Worm (Caenorhabditis elegans): ENCODE measurements around the gene eng-1.

The eng-1 gene

DNA sequence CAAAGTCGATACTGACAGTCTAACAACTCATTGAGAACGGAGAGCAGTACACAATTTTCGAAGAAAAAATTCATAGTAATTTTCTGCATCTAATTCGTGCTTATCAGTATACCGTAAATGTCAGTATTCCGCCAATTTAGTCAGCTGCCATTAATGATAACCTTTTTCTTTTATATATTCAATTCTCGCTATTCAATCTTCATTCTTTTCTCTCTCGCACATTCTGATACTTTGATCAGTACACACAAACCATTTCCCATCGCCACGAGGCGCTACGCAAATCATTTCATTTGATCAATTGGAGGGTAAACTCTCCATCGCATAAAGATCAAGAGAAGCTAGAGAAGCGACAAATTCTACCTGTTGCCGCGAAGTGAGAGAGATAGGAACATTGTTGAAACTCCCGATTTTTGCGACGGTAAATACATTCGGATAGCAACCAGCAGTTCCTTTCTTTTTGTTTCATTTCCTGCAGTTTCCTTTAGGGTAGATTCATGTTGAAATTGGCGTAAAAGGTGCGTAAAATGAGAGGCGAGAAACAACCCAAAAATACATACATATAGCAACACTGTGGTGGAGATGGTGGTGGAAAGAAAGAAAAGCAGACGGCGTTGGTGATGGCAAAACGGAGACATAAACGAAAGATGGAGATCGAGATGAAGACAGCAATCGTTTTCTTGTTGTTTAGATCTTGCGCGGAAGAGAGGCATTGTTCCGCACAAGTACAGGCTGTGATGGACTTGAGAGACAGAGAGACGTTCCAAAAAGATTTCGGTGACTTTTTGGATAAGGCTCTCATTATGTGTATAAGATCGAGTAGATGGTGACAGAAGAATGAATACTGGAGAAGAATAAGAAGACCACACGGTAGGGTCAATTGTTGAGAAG is 29.9 kb downstream of the eng-1 start:
- TF ChIP-seq ceh-18 (tag; optimal IDR thresholded peaks at IDR 0.05): peak; percentile 39
- peak; percentile 9 for TF ChIP-seq rnt-1 (tag; optimal IDR thresholded peaks at IDR 0.05)
- TF ChIP-seq unc-55 (GFP tag; optimal IDR thresholded peaks at IDR 0.05): peak; percentile 14
- TF ChIP-seq ceh-14 (tag; optimal IDR thresholded peaks at IDR 0.05): no peak
- no peak for TF ChIP-seq eyg-1 (tag; optimal IDR thresholded peaks at IDR 0.05)
- TF ChIP-seq unc-42 (tag; optimal IDR thresholded peaks at IDR 0.05): no peak
- TF ChIP-seq ets-4 (tag; optimal IDR thresholded peaks at IDR 0.05): peak; percentile 13

DNA sequence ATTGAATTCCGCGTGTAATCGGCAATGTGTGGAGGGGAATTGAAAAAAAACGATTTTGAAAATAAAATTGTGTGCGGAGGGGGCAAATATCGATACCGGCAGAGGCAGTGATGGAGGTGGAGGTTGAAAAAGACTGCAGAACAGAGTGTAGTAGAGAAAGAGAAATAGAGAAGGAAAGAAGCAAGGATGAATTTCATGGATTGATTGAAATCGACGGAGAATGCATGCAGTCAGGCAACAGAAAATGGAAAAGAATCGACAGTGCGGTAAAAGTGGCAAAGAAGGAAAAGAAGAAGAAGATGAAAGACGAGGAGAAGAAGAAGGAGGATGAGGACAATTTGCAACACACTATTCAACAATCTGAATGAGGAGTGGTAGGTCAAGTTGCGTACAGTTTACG is 31.5 kb downstream of the eng-1 start, which contains the start of gene W04D12.1:
TSS of gene W04D12.1 (plus strand) at position 111 of the 400 bp plus-strand sequence.
- no peak for TF ChIP-seq fax-1 (tag; optimal IDR thresholded peaks at IDR 0.05)
- TF ChIP-seq sdc-2 (tag; optimal IDR thresholded peaks at IDR 0.05): peak; percentile 7
- no peak for TF ChIP-seq ceh-34 (tag; optimal IDR thresholded peaks at IDR 0.05)
- peak; percentile 18 for TF ChIP-seq C38D4.7 (GFP tag; optimal IDR thresholded peaks at IDR 0.05)
- peak; percentile 4 for TF ChIP-seq nfya-1 (tag; optimal IDR thresholded peaks at IDR 0.05)

DNA sequence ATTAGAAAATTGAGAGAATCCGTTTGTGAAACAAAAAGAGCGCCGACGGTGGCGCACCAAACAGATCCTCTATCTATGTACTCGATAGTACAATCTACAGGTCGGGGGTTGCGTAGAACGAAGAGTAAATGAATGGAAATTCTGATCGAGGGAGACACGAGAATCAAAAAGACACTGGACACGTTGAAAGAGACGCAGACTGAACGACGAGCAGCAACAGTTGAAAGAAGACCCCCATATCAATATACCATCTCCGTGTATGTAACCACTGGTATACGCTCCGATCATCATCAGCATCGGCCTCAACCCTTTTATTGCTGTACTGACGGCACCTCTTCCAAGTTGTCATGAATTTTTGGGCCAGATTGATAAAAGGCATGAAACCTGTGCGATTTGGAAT is 32.0 kb downstream of the eng-1 start:
- no peak for TF ChIP-seq hlh-15 (tag; optimal IDR thresholded peaks at IDR 0.05)
- TF ChIP-seq unc-86 (tag; optimal IDR thresholded peaks at IDR 0.05): no peak
- TF ChIP-seq ztf-16 (tag; optimal IDR thresholded peaks at IDR 0.05): no peak
- TF ChIP-seq elt-2 (tag; optimal IDR thresholded peaks at IDR 0.05): no peak

DNA sequence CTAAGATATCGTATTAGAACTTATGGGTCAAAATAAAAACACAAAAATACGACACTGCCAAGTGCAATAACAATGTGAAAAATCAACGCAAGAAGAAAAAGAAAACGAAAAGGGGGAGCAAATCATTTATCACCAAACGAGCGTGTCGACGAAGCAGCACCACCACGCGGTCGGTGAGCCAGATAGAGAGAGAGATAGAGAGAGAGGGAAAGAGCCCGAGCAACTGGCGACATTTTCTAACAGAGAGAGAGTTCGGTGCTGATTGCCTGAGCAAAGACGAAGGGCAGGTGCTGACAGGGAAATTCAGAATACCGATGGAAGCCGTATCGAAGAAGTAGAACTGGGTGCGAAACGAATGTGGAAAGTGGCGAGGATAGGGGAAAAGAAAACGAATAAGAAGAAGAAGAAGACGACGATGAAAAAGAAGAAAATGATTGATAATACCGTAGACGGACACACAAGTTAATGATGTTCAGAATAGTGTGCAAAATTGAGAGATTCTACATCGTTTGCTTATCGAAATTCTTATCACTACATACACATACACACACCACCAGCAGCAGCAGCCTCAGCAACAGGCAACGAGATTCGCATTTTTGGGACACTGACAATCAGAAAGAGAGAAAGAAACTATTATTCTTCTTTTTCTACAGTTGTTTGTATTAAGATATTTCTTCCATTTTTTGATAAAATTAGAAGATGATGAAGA is 33.0 kb downstream of the eng-1 start:
- peak; percentile 89 for TF ChIP-seq elt-2 (tag; optimal IDR thresholded peaks at IDR 0.05)
- peak; percentile 26 for TF ChIP-seq ets-4 (tag; optimal IDR thresholded peaks at IDR 0.05)
- TF ChIP-seq dmd-4 (tag; optimal IDR thresholded peaks at IDR 0.05; ENCODE audit: borderline replicate concordance): no peak
- TF ChIP-seq ceh-18 (tag; optimal IDR thresholded peaks at IDR 0.05): peak; percentile 63
- no peak for TF ChIP-seq ref-2 (tag; optimal IDR thresholded peaks at IDR 0.05)
- peak; percentile 49 for TF ChIP-seq rnt-1 (tag; optimal IDR thresholded peaks at IDR 0.05)
- TF ChIP-seq ceh-34 (tag; optimal IDR thresholded peaks at IDR 0.05): peak; percentile 23
- peak; percentile 46 for TF ChIP-seq C08G9.2 (tag; optimal IDR thresholded peaks at IDR 0.05)

DNA sequence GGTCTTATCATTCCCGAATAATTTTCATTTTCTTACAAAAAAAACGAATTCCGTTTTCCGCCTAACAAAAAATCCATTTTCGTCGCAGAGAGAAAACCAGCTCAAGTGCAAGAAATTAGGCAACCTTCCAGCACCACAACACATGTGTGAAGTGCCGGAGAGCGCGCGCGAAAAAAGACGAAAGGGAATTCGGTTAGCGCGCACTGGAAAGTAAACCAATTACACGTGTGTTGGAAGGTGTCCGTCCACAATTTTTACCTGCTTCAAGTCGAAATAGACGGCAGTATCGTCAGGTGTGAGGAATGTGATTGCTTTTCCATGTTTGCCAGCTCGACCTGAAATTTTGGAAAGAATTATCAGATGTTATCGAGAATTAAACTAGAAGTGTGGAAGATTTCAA is 33.6 kb downstream of the eng-1 start:
- no peak for TF ChIP-seq elt-2 (tag; optimal IDR thresholded peaks at IDR 0.05)
- TF ChIP-seq nfya-1 (tag; optimal IDR thresholded peaks at IDR 0.05): no peak
- no peak for TF ChIP-seq fkh-6 (tag; optimal IDR thresholded peaks at IDR 0.05)
- TF ChIP-seq unc-42 (tag; optimal IDR thresholded peaks at IDR 0.05): peak; percentile 61
- no peak for TF ChIP-seq ahr-1 (tag; optimal IDR thresholded peaks at IDR 0.05)
- TF ChIP-seq Y22D7AL.16 (tag; optimal IDR thresholded peaks at IDR 0.05): no peak
- no peak for TF ChIP-seq lim-6 (tag; optimal IDR thresholded peaks at IDR 0.05)

DNA sequence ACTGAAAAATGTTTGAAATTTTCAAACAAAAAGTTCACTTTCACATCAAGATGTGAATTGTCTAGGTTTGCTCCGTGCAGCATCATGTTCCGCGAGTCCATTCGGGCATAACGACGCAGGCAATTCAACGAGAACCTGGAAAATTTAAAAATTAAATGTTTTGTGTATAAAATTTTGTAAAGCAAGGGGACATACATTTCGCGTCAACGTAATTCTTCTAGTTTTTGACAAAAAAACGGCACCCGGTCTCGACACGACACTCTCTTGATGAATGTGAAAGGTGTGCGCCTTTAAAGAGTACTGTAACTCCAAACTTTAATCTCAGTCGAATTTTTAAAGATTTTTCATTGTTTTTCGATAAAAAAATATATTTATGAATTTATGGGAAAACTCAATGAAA is 34.2 kb downstream of the eng-1 start, which contains the start of gene R12B2.6:
TSS of gene R12B2.6 (minus strand) at position 101 of the 400 bp plus-strand sequence.
- no peak for TF ChIP-seq ceh-9 (tag; optimal IDR thresholded peaks at IDR 0.05)

DNA sequence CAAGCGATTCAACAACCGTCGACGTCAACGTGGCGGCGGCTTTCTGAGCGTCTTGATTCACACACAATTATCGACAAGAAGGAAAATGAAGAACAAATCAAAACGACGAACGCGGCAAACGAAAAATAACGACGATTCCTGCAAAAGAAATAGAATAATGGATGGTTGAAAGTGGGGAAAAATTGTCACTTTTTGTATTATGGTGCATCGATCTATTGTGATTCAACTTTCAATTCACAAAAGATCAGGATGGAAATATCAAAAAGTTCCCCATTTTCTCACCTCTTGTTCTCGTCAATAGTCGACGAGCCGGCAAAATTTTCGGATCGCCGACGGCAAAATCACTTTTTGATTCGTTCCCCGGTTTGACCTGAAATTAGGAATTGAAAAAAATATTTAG is 34.9 kb downstream of the eng-1 start, which contains the start of the genes R12B2.13 and mdt-15:
TSS of gene R12B2.13 (minus strand) at position 101 of the 400 bp plus-strand sequence.
TSS of gene mdt-15 (minus strand) at position 376 of the 400 bp plus-strand sequence.
- TF ChIP-seq tbx-7 (tag; optimal IDR thresholded peaks at IDR 0.05): no peak
- no peak for TF ChIP-seq rnt-1 (tag; optimal IDR thresholded peaks at IDR 0.05)
- TF ChIP-seq ztf-16 (tag; optimal IDR thresholded peaks at IDR 0.05): no peak

All from whole organism, late embryonic.